Worm (Caenorhabditis elegans) whole organism, L4 larva: Measurements from ENCODE around the gene C29E4.11.
A peak's percentile ranks its signal among the peaks of the same experiment; 100 is the strongest.

Source experiments
- Y48G9A.11 ChIP-seq: fragments of 200-800 bp; sonication (Bioruptor generic); IDR thresholded peaks from 2 replicates; pipeline ENCODE4 v1.3.6; 2022; ENCODE audit warnings: missing genetic modification reagents, missing genetic modification characterization, missing compliant biosample characterization
- aly-2 ChIP-seq: sonication (generic microtip); optimal IDR thresholded peaks from 2 replicates; lab custom pipeline; 2018; ENCODE audit warnings: missing biosample characterization, missing genetic modification characterization
- ceh-32 ChIP-seq: sonication (generic microtip); optimal IDR thresholded peaks from 2 replicates; lab custom pipeline; 2016; ENCODE audit warnings: mild to moderate bottlenecking, missing genetic modification characterization, missing compliant biosample characterization; ENCODE audit not compliant: poor library complexity
- ceh-44 ChIP-seq: fragments of 200-800 bp; sonication (Bioruptor generic); IDR thresholded peaks from 2 replicates; pipeline ENCODE4 v1.3.6; 2022; ENCODE audit warnings: missing genetic modification reagents, missing genetic modification characterization, missing compliant biosample characterization
- daf-8 ChIP-seq: fragments of 200-800 bp; sonication (Bioruptor generic); IDR thresholded peaks from 2 replicates; pipeline ENCODE4 v1.3.6; 2022; ENCODE audit warnings: missing genetic modification characterization, missing compliant biosample characterization
- lin-13 ChIP-seq: fragments of 150-350 bp; optimal IDR thresholded peaks from 2 replicates; lab custom pipeline; 2014; ENCODE audit warnings: missing biosample characterization, missing genetic modification reagents, missing genetic modification characterization
- nhr-25 ChIP-seq: sonication (generic microtip); optimal IDR thresholded peaks from 2 replicates; lab custom pipeline; 2017; ENCODE audit warnings: missing genetic modification characterization, mild to moderate bottlenecking, missing compliant biosample characterization, antibody characterized with exemption, moderate library complexity, borderline replicate concordance; ENCODE audit not compliant: insufficient read depth
- pha-4 ChIP-seq, 2 experiments: fragments of 150-350 bp in 1 of 2; fragments of 200-800 bp in 1 of 2; sonication (Bioruptor generic) in 1 of 2; IDR thresholded peaks in 1 of 2; optimal IDR thresholded peaks in 1 of 2; 2 replicates each; pipeline versions ENCODE4 v1.3.6 to Lab custom; 2014 to 2022; ENCODE audit warnings: missing genetic modification characterization in 2 of 2, missing genetic modification reagents in 2 of 2, missing biosample characterization in 1 of 2, missing compliant biosample characterization in 1 of 2
- pqm-1 ChIP-seq: sonication (generic microtip); optimal IDR thresholded peaks from 2 replicates; lab custom pipeline; 2017; ENCODE audit warnings: missing biosample characterization, missing genetic modification characterization
- snpc-4 ChIP-seq: fragments of 150-350 bp; optimal IDR thresholded peaks from 2 replicates; lab custom pipeline; 2014; ENCODE audit warnings: missing biosample characterization, missing genetic modification characterization
- unc-39 ChIP-seq: sonication (generic microtip); optimal IDR thresholded peaks from 2 replicates; lab custom pipeline; 2017; ENCODE audit warnings: missing biosample characterization, missing genetic modification characterization
- unc-62 ChIP-seq, 3 experiments: fragments of 150-350 bp in 1 of 3; sonication (generic microtip); optimal IDR thresholded peaks in 2 of 3; peaks in 1 of 3; 1 replicate in 1 of 3; 2 replicates in 2 of 3; lab custom pipeline; 2014 to 2017; ENCODE audit warnings: missing biosample characterization in 3 of 3, missing genetic modification characterization in 3 of 3, missing genetic modification reagents in 3 of 3, missing genotype in 1 of 3
- vab-7 ChIP-seq: fragments of 200-800 bp; sonication (Bioruptor generic); IDR thresholded peaks from 2 replicates; pipeline ENCODE4 v1.3.6; 2022; ENCODE audit warnings: missing genetic modification reagents, missing genetic modification characterization, missing compliant biosample characterization
- zfp-2 ChIP-seq: sonication (generic microtip); optimal IDR thresholded peaks from 2 replicates; lab custom pipeline; 2016; ENCODE audit warnings: mild to moderate bottlenecking, missing genetic modification characterization, missing compliant biosample characterization

DNA sequence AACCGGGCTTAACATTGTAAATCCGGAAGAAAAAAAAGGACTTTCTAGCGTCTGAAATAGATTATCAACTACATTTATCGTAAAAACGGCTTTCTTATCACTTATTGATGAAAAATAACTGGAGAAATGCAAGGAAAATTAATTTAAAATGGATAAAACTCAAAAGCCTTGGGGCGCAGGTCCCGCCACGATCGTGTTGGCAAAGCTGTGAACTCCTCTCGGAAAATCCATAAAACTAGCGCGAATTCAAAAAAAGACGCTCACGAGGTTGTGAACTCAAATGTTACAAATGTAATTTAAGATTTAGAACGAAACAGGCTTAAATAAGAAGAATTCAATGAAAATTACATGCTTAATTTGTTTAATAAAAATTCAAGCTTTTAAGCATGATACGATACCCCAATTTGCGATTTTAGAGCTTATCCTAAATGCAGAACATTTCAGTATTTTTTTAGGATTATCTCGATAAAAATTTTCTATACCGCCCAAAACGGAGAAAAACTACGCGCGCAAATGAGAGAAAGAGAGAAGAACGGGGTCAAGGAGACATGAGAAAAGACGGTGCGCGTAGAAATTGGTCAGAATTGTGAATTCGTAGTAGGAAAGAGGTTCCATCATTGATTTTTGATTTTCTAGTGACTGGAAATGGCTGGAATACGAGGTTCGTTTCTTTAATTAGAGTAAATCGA lies 5.7 kb downstream of the C29E4.11 start, which contains the start of gene C29E4.15:
- TF ChIP-seq ceh-32 (tag; lab: Kevin White, UChicago) (no peak), aly-2 (no peak), nhr-25 (tag; lab: Kevin White, UChicago) (no peak), unc-62 (GFP tag; optimal IDR thresholded peaks at IDR 0.05 in 1 of 2; lab: Kevin White, UChicago) (peak in 1 of 2 experiments; percentile 86), unc-62 (tag; optimal IDR thresholded peaks at IDR 0.05; lab: Kevin White, UChicago) (no peak), ceh-44 (GFP tag; lab: Robert Waterston, UW) (no peak), snpc-4 (tag; lab: Kevin White, UChicago) (no peak), vab-7 (GFP tag; lab: Robert Waterston, UW) (no peak), pha-4 (GFP tag; IDR thresholded peaks at IDR 0.05; lab: Robert Waterston, UW) (no peak), pha-4 (tag; optimal IDR thresholded peaks at IDR 0.05; lab: Kevin White, UChicago) (no peak), lin-13 (no peak), Y48G9A.11 (no peak), unc-39 (no peak), zfp-2 (tag; lab: Kevin White, UChicago) (no peak), pqm-1 (tag; lab: Kevin White, UChicago) (no peak), daf-8 (no peak)
